Worm (Caenorhabditis elegans) whole organism, L4 larva: ENCODE data around the gene C08B6.5.
A peak's percentile ranks its signal among the peaks of the same experiment; 100 is the strongest.

ENCODE experiments used
- D1046.2 ChIP-seq: fragments of 200-800 bp; sonication (Bioruptor generic); IDR thresholded peaks from 2 replicates; pipeline ENCODE4 v1.3.6; 2022; ENCODE audit warnings: missing genetic modification characterization, missing compliant biosample characterization
- F37D6.2 ChIP-seq: sonication (generic microtip); optimal IDR thresholded peaks from 2 replicates; lab custom pipeline; 2016; ENCODE audit warnings: mild to moderate bottlenecking, missing genetic modification characterization, missing compliant biosample characterization
- F44E2.7 ChIP-seq: fragments of 200-800 bp; sonication (Bioruptor generic); IDR thresholded peaks from 2 replicates; pipeline ENCODE4 v2.1.2; 2022; ENCODE audit warnings: missing genetic modification characterization, missing compliant biosample characterization
- R02D3.7 ChIP-seq: fragments of 150-350 bp; sonication (generic microtip); optimal IDR thresholded peaks from 3 replicates; lab custom pipeline; 2014; ENCODE audit warnings: missing biosample characterization, missing genetic modification characterization
- ZK546.5 ChIP-seq, 2 experiments: sonication (generic microtip); optimal IDR thresholded peaks; 2 replicates each; lab custom pipeline; 2017; ENCODE audit warnings: missing biosample characterization in 2 of 2, missing genetic modification characterization in 2 of 2
- aha-1 ChIP-seq: fragments of 150-350 bp; peaks from one replicate; lab custom pipeline; 2014; ENCODE audit warnings: missing biosample characterization, missing genetic modification characterization
- ama-1 ChIP-seq: fragments of 150-350 bp; optimal IDR thresholded peaks from 2 replicates; lab custom pipeline; 2014; ENCODE audit warnings: inconsistent platforms, mixed read lengths
- arid-1 ChIP-seq: fragments of 200-800 bp; sonication (Bioruptor generic); conservative IDR thresholded peaks from 2 replicates; pipeline ENCODE4 v1.3.6; 2022; ENCODE audit warnings: missing genetic modification reagents, missing genetic modification characterization, missing compliant biosample characterization
- attf-4 ChIP-seq: sonication (generic microtip); optimal IDR thresholded peaks from 3 replicates; lab custom pipeline; 2017; ENCODE audit warnings: missing biosample characterization, missing genetic modification characterization
- ceh-20 ChIP-seq: fragments of 200-800 bp; sonication (Bioruptor generic); IDR thresholded peaks from 2 replicates; pipeline ENCODE4 v1.3.6; 2022; ENCODE audit warnings: missing genetic modification reagents, missing genetic modification characterization, missing compliant biosample characterization
- ceh-62 ChIP-seq: sonication (generic microtip); optimal IDR thresholded peaks from 2 replicates; lab custom pipeline; 2017; ENCODE audit warnings: missing biosample characterization, missing genetic modification characterization
- cey-2 ChIP-seq: sonication (generic microtip); optimal IDR thresholded peaks from 3 replicates; lab custom pipeline; 2017; ENCODE audit warnings: missing genetic modification characterization, mild to moderate bottlenecking, missing compliant biosample characterization, antibody characterized with exemption, borderline replicate concordance; ENCODE audit not compliant: insufficient read depth
- daf-16 ChIP-seq, 3 experiments: sonication (generic microtip); optimal IDR thresholded peaks; 2 replicates each; lab custom pipeline; 2016 to 2017; ENCODE audit warnings: missing genetic modification characterization in 3 of 3, missing genetic modification reagents in 3 of 3, mild to moderate bottlenecking in 2 of 3, missing compliant biosample characterization in 2 of 3, missing biosample characterization in 1 of 3, moderate library complexity in 1 of 3
- dmd-6 ChIP-seq: fragments of 200-800 bp; sonication (Bioruptor generic); IDR thresholded peaks from 2 replicates; pipeline ENCODE4 v1.3.6; 2022; ENCODE audit warnings: missing genetic modification reagents, missing genetic modification characterization, missing compliant biosample characterization
- dmd-8 ChIP-seq: fragments of 200-800 bp; sonication (Bioruptor generic); IDR thresholded peaks from 2 replicates; pipeline ENCODE4 v1.3.6; 2022; ENCODE audit warnings: missing genetic modification characterization, missing compliant biosample characterization
- dmd-9 ChIP-seq: fragments of 200-800 bp; sonication (Bioruptor generic); IDR thresholded peaks from 2 replicates; pipeline ENCODE4 v1.3.6; 2022; ENCODE audit warnings: missing genetic modification reagents, missing genetic modification characterization, missing compliant biosample characterization
- fos-1 ChIP-seq: fragments of 150-350 bp; optimal IDR thresholded peaks from 2 replicates; lab custom pipeline; 2014; ENCODE audit warnings: missing biosample characterization, missing genetic modification characterization
- lin-39 ChIP-seq: fragments of 150-350 bp; optimal IDR thresholded peaks from 2 replicates; lab custom pipeline; 2014; ENCODE audit warnings: missing biosample characterization, missing genetic modification reagents, missing genetic modification characterization
- mep-1 ChIP-seq: fragments of 150-350 bp; sonication (generic microtip); optimal IDR thresholded peaks from 3 replicates; lab custom pipeline; 2014; ENCODE audit warnings: missing biosample characterization, missing genetic modification characterization
- nhr-237 ChIP-seq: sonication (generic microtip); optimal IDR thresholded peaks from 2 replicates; lab custom pipeline; 2017; ENCODE audit warnings: missing biosample characterization, missing genetic modification characterization
- nhr-25 ChIP-seq: sonication (generic microtip); optimal IDR thresholded peaks from 2 replicates; lab custom pipeline; 2017; ENCODE audit warnings: missing genetic modification characterization, mild to moderate bottlenecking, missing compliant biosample characterization, antibody characterized with exemption, moderate library complexity, borderline replicate concordance; ENCODE audit not compliant: insufficient read depth
- nhr-28 ChIP-seq: fragments of 150-350 bp; optimal IDR thresholded peaks from 2 replicates; lab custom pipeline; 2014; ENCODE audit warnings: missing biosample characterization, missing genetic modification characterization
- nhr-41 ChIP-seq: fragments of 200-800 bp; sonication (Bioruptor generic); IDR thresholded peaks from 2 replicates; pipeline ENCODE4 v1.3.6; 2022; ENCODE audit warnings: missing genetic modification reagents, missing genetic modification characterization, missing compliant biosample characterization
- nhr-42 ChIP-seq: fragments of 200-800 bp; sonication (Bioruptor generic); IDR thresholded peaks from 2 replicates; pipeline ENCODE4 v1.3.6; 2022; ENCODE audit warnings: missing genetic modification characterization, missing compliant biosample characterization
- php-3 ChIP-seq: fragments of 200-800 bp; sonication (Bioruptor generic); IDR thresholded peaks from 2 replicates; pipeline ENCODE4 v1.3.6; 2022; ENCODE audit warnings: missing genetic modification reagents, missing genetic modification characterization, missing compliant biosample characterization
- pqm-1 ChIP-seq: sonication (generic microtip); optimal IDR thresholded peaks from 2 replicates; lab custom pipeline; 2017; ENCODE audit warnings: missing biosample characterization, missing genetic modification characterization
- saeg-2 ChIP-seq: fragments of 200-800 bp; sonication (Bioruptor generic); IDR thresholded peaks from 2 replicates; pipeline ENCODE4 v1.3.6; 2022; ENCODE audit warnings: missing genetic modification reagents, missing genetic modification characterization, missing compliant biosample characterization
- sdz-12 ChIP-seq: fragments of 200-800 bp; sonication (Bioruptor generic); optimal IDR thresholded peaks from 2 replicates; lab custom pipeline; 2018; ENCODE audit warnings: mild to moderate bottlenecking, missing genetic modification characterization, missing compliant biosample characterization
- set-16 ChIP-seq: fragments of 200-800 bp; sonication (Bioruptor generic); IDR thresholded peaks from 2 replicates; pipeline ENCODE4 v1.3.6; 2022; ENCODE audit warnings: missing genetic modification reagents, missing genetic modification characterization, missing compliant biosample characterization
- skn-1 ChIP-seq: fragments of 150-350 bp; optimal IDR thresholded peaks from 2 replicates; lab custom pipeline; 2014; ENCODE audit warnings: missing biosample characterization, missing genetic modification characterization
- spr-1 ChIP-seq: sonication (generic microtip); optimal IDR thresholded peaks from 2 replicates; lab custom pipeline; 2016; ENCODE audit warnings: mild to moderate bottlenecking, missing genetic modification characterization, missing compliant biosample characterization
- spr-3 ChIP-seq: fragments of 200-800 bp; sonication (Bioruptor generic); optimal IDR thresholded peaks from 2 replicates; lab custom pipeline; 2018; ENCODE audit warnings: mild to moderate bottlenecking, missing genetic modification characterization, missing compliant biosample characterization
- unc-130 ChIP-seq: sonication (generic microtip); optimal IDR thresholded peaks from 2 replicates; lab custom pipeline; 2016; ENCODE audit warnings: missing genetic modification reagents, missing genetic modification characterization, missing compliant biosample characterization
- unc-39 ChIP-seq: sonication (generic microtip); optimal IDR thresholded peaks from 2 replicates; lab custom pipeline; 2017; ENCODE audit warnings: missing biosample characterization, missing genetic modification characterization
- zfp-2 ChIP-seq: sonication (generic microtip); optimal IDR thresholded peaks from 2 replicates; lab custom pipeline; 2016; ENCODE audit warnings: mild to moderate bottlenecking, missing genetic modification characterization, missing compliant biosample characterization
- zip-11 ChIP-seq: fragments of 200-800 bp; sonication (Bioruptor generic); IDR thresholded peaks from 2 replicates; pipeline ENCODE4 v1.3.6; 2022; ENCODE audit warnings: missing genetic modification characterization, missing compliant biosample characterization
- ztf-7 ChIP-seq: fragments of 150-350 bp; optimal IDR thresholded peaks from 2 replicates; lab custom pipeline; 2014; ENCODE audit warnings: missing biosample characterization, missing genetic modification characterization

C08B6.5 gene

ce11 chrV:10104785-10105310, 12.7 kb upstream of the C08B6.5 start, which contains the start of gene ugt-17 (continued):
- TF ChIP-seq attf-4 (no peak), nhr-41 (GFP tag; lab: Robert Waterston, UW) (no peak), zfp-2 (tag; lab: Kevin White, UChicago) (no peak), sdz-12 (GFP tag; lab: Kevin White, UChicago) (no peak), F37D6.2 (no peak), nhr-42 (GFP tag; lab: Robert Waterston, UW) (no peak), nhr-28 (tag; lab: Kevin White, UChicago) (peak; percentile 65), R02D3.7 (no peak), lin-39 (tag; lab: Kevin White, UChicago) (no peak)

ce11 chrV:10105412-10105811, 12.2 kb upstream of the C08B6.5 start, which contains the start of gene C08B6.2:
Gene C08B6.2 (plus strand): TSS chrV:10105712.
- TF ChIP-seq aha-1 (tag; lab: Kevin White, UChicago), result peak; percentile 44
- TF ChIP-seq dmd-9 (GFP tag; lab: Robert Waterston, UW), result no peak
- TF ChIP-seq, all 104 proteins: peak for 1

ce11 chrV:10107309-10107708, 10.3 kb upstream of the C08B6.5 start, which contains the start of gene C08B6.11:
Gene C08B6.11 (plus strand): TSS chrV:10107609.
- TF ChIP-seq R02D3.7 (no peak), ceh-62 (tag; lab: Kevin White, UChicago) (no peak), set-16 (GFP tag; lab: Robert Waterston, UW) (no peak), unc-130 (GFP tag; lab: Kevin White, UChicago) (no peak), skn-1 (tag; lab: Kevin White, UChicago) (no peak), saeg-2 (no peak), cey-2 (tag; lab: Kevin White, UChicago) (no peak), ztf-7 (tag; lab: Kevin White, UChicago) (no peak), unc-39 (tag; lab: Kevin White, UChicago) (no peak), fos-1 (tag; lab: Kevin White, UChicago) (no peak), ceh-20 (no peak), php-3 (no peak), F44E2.7 (no peak), nhr-25 (no peak)

- TF ChIP-seq spr-3 (GFP tag; lab: Kevin White, UChicago), result no peak
- TF ChIP-seq nhr-41 (GFP tag; lab: Robert Waterston, UW), result no peak
- TF ChIP-seq nhr-28 (tag; lab: Kevin White, UChicago), result peak; percentile 17
- TF ChIP-seq dmd-6 (GFP tag; lab: Robert Waterston, UW), result no peak
- TF ChIP-seq mep-1, result no peak
- peak; percentile 44 for TF ChIP-seq pqm-1 (tag; lab: Kevin White, UChicago)
- TF ChIP-seq ZK546.5 (tag; optimal IDR thresholded peaks at IDR 0.05; lab: Kevin White, UChicago), result no peak
- no peak for TF ChIP-seq nhr-42 (GFP tag; lab: Robert Waterston, UW)
- no peak for TF ChIP-seq dmd-8 (GFP tag; lab: Robert Waterston, UW)
- no peak for TF ChIP-seq ama-1
- no peak for TF ChIP-seq sdz-12 (GFP tag; lab: Kevin White, UChicago)
- no peak for TF ChIP-seq arid-1 (GFP tag; lab: Robert Waterston, UW)
- TF ChIP-seq nhr-237 (tag; lab: Kevin White, UChicago), result no peak
- no peak for TF ChIP-seq D1046.2 (GFP tag; lab: Robert Waterston, UW)
- TF ChIP-seq daf-16 (GFP tag; optimal IDR thresholded peaks at IDR 0.05; lab: Kevin White, UChicago), result no peak
- TF ChIP-seq daf-16 (tag; optimal IDR thresholded peaks at IDR 0.05; lab: Kevin White, UChicago), result peak; percentile 53
- no peak for TF ChIP-seq spr-1
- TF ChIP-seq zip-11, result no peak
Measured at ce11 chrV:10111129-10111528, 6.4 kb upstream of the C08B6.5 start.
